Worm (Caenorhabditis elegans) whole organism, early embryonic: Measurements from ENCODE around the gene flh-2.
A peak's percentile ranks its signal among the peaks of the same experiment; 100 is the strongest.

ENCODE experiments used
- B0310.2 ChIP-seq: sonication (generic microtip); optimal IDR thresholded peaks from 2 replicates; lab custom pipeline; 2016; ENCODE audit warnings: mild to moderate bottlenecking, missing genetic modification characterization, missing compliant biosample characterization
- F13C5.2 ChIP-seq: sonication (generic microtip); optimal IDR thresholded peaks from 2 replicates; lab custom pipeline; 2017; ENCODE audit warnings: mild to moderate bottlenecking, missing genetic modification characterization, inconsistent platforms, missing compliant biosample characterization
- aly-1 ChIP-seq: sonication (generic microtip); optimal IDR thresholded peaks from 2 replicates; lab custom pipeline; 2016; ENCODE audit warnings: missing genetic modification characterization, missing compliant biosample characterization
- ama-1 ChIP-seq: fragments of 150-350 bp; optimal IDR thresholded peaks from 2 replicates; lab custom pipeline; 2014
- ceh-13 ChIP-seq: fragments of 200-800 bp; sonication (Bioruptor generic); optimal IDR thresholded peaks from 2 replicates; lab custom pipeline; 2018; ENCODE audit warnings: mild to moderate bottlenecking, missing genetic modification characterization, missing compliant biosample characterization
- ceh-36 ChIP-seq: sonication (generic microtip); optimal IDR thresholded peaks from 2 replicates; lab custom pipeline; 2016; ENCODE audit warnings: missing genetic modification characterization, inconsistent platforms, missing compliant biosample characterization
- ets-7 ChIP-seq: sonication (generic microtip); optimal IDR thresholded peaks from 2 replicates; lab custom pipeline; 2016; ENCODE audit warnings: missing genotype, missing genetic modification characterization, missing compliant biosample characterization
- flt-1 ChIP-seq: fragments of 200-800 bp; sonication (Bioruptor generic); IDR thresholded peaks from 2 replicates; pipeline ENCODE4 v1.3.6; 2022; ENCODE audit warnings: missing genetic modification characterization, missing compliant biosample characterization
- hmbx-1 ChIP-seq: sonication (generic microtip); optimal IDR thresholded peaks from 2 replicates; lab custom pipeline; 2016; ENCODE audit warnings: mild to moderate bottlenecking, missing genetic modification characterization, missing compliant biosample characterization
- hmg-4 ChIP-seq: fragments of 200-800 bp; sonication (Bioruptor generic); optimal IDR thresholded peaks from 2 replicates; lab custom pipeline; 2018; ENCODE audit warnings: mild to moderate bottlenecking, missing genetic modification characterization, missing compliant biosample characterization
- hnd-1 ChIP-seq: sonication (generic microtip); optimal IDR thresholded peaks from 2 replicates; lab custom pipeline; 2016; ENCODE audit warnings: missing genetic modification characterization, missing compliant biosample characterization
- pes-1 ChIP-seq: fragments of 200-800 bp; sonication (Bioruptor generic); IDR thresholded peaks from 2 replicates; pipeline ENCODE4 v1.3.6; 2022; ENCODE audit warnings: missing genetic modification reagents, missing genetic modification characterization, missing compliant biosample characterization
- scrt-1 ChIP-seq: fragments of 200-800 bp; sonication (Bioruptor generic); IDR thresholded peaks from 2 replicates; pipeline ENCODE4 v1.3.6; 2022; ENCODE audit warnings: missing genetic modification characterization, missing compliant biosample characterization
- sea-1 ChIP-seq: fragments of 200-800 bp; sonication (Bioruptor generic); conservative IDR thresholded peaks from 2 replicates; pipeline ENCODE4 v1.3.6; 2022; ENCODE audit warnings: missing genetic modification characterization, missing compliant biosample characterization
- tbx-11 ChIP-seq: fragments of 200-800 bp; sonication (Bioruptor generic); IDR thresholded peaks from 2 replicates; pipeline ENCODE4 v1.3.6; 2022; ENCODE audit warnings: missing genetic modification characterization, missing compliant biosample characterization
- tbx-37 ChIP-seq: fragments of 200-800 bp; sonication (Bioruptor generic); conservative IDR thresholded peaks from 2 replicates; pipeline ENCODE4 v1.3.6; 2022; ENCODE audit warnings: missing genetic modification reagents, missing genetic modification characterization, missing compliant biosample characterization
- tra-4 ChIP-seq: sonication (generic microtip); optimal IDR thresholded peaks from 2 replicates; lab custom pipeline; 2017; ENCODE audit warnings: missing genetic modification characterization, missing compliant biosample characterization

flh-2 gene

DNA sequence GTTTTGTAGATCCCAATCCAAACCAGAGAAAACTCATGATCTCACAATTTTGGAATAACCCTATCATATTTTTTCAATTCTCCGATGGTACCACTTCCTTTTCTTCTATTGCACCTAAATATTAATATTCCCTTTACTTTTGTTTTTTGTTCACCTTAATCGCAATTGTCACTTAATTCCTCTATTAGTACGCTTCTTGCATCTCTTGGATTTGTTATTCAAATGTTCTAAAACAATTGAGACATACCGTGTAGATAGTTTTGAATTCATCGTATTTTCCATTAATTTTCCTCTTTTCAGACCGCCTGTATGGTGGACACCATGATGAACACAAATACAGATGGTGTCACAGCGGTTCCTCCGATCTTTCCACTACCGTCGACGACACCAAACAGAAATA is at the start of gene flh-2:
TSS of gene flh-2 (plus strand) at position 301 of the 400 bp plus-strand sequence.
- TF ChIP-seq ets-7 (no peak), ceh-13 (no peak), ceh-36 (tag; lab: Kevin White, UChicago) (no peak), tbx-11 (GFP tag; lab: Robert Waterston, UW) (no peak), F13C5.2 (tag; lab: Kevin White, UChicago) (no peak), tbx-37 (GFP tag; lab: Robert Waterston, UW) (no peak), ama-1 (lab: Kevin White, UChicago) (no peak), hnd-1 (tag; lab: Kevin White, UChicago) (no peak), scrt-1 (GFP tag; lab: Robert Waterston, UW) (no peak), aly-1 (tag; lab: Kevin White, UChicago) (no peak)

DNA sequence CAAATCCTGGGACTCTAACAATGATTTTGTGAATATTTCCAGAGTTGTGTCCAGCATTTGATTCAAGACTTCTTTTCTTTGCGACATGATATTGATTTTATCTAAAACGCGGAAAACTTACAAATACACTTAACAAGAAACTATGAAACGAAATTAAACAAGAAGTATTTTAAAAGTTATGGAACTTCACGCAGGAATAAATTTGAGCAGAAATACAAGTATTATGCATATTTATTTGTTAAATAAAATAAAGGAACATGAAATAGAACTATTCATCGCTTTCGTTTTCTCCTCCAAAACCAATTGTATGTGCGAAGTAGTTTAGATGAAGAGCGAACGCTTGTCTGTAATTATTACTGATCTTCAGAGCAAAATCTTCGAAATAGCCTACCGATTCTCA is 48.1 kb upstream of the flh-2 start, which contains the start of gene kbp-2:
TSS of gene kbp-2 (minus strand) at position 101 of the 400 bp plus-strand sequence.
- TF ChIP-seq ceh-36 (tag; lab: Kevin White, UChicago) (no peak), tbx-11 (GFP tag; lab: Robert Waterston, UW) (no peak), ceh-13 (no peak), scrt-1 (GFP tag; lab: Robert Waterston, UW) (no peak), ama-1 (lab: Kevin White, UChicago) (no peak)

DNA sequence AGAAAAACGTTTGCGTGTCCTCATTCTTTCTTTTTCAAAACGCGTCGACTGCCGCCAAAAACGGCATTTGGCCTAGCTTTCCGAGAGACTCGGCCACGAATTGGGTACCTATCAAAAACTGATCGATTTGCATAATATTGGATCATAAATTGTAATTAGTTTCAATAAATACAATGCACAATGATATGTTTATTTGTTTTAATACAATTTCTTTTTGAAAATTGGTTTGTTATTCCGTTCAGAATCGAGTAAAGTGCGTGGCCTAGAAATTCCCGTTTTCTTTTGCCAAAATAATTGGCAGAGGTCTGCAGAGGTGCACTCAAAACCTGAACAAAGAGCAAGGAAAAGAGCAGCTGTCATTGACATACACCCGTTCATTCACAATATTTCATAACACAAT is 46.5 kb upstream of the flh-2 start, which contains the start of gene F26F4.8:
TSS of gene F26F4.8 (minus strand) at position 69 of the 400 bp plus-strand sequence.
- TF ChIP-seq ceh-36 (tag; lab: Kevin White, UChicago) (no peak), sea-1 (GFP tag; lab: Robert Waterston, UW) (no peak), flt-1 (GFP tag; lab: Robert Waterston, UW) (no peak), hmg-4 (peak; percentile 25), ceh-13 (peak; percentile 18), ets-7 (peak; percentile 41), ama-1 (lab: Kevin White, UChicago) (no peak), B0310.2 (tag; lab: Kevin White, UChicago) (no peak), hmbx-1 (tag; lab: Kevin White, UChicago) (no peak), tbx-11 (GFP tag; lab: Robert Waterston, UW) (no peak), tra-4 (tag; lab: Kevin White, UChicago) (no peak), tbx-37 (GFP tag; lab: Robert Waterston, UW) (0 out of 2 replicates have a peak, but pooled peaks have one; percentile 12), pes-1 (GFP tag; lab: Robert Waterston, UW) (0 out of 2 replicates have a peak, but pooled peaks have one; percentile 40), aly-1 (tag; lab: Kevin White, UChicago) (no peak), hnd-1 (tag; lab: Kevin White, UChicago) (no peak), scrt-1 (GFP tag; lab: Robert Waterston, UW) (no peak), F13C5.2 (tag; lab: Kevin White, UChicago) (no peak)

DNA sequence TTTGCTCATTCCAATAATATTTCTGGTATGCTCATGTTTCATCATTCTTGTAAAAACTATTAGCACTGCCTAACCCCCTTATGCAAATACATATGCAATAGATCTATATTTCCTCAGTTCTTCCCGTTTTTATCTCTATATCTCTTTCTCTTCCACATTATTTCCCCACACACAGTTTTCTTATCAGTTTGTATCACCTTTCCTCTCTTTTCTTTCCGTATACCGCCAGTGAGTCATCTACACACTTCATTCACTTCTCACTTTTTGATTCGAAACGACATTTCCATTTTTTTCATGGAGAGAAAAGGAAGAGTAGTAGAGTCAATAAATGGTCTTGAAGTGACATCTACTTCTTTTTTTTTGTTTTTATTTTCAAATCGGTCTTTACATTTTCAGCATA is 45.6 kb upstream of the flh-2 start:
- TF ChIP-seq flt-1 (GFP tag; lab: Robert Waterston, UW) (no peak), F13C5.2 (tag; lab: Kevin White, UChicago) (no peak), pes-1 (GFP tag; lab: Robert Waterston, UW) (no peak), ceh-13 (no peak), scrt-1 (GFP tag; lab: Robert Waterston, UW) (no peak), hmbx-1 (tag; lab: Kevin White, UChicago) (no peak)

DNA sequence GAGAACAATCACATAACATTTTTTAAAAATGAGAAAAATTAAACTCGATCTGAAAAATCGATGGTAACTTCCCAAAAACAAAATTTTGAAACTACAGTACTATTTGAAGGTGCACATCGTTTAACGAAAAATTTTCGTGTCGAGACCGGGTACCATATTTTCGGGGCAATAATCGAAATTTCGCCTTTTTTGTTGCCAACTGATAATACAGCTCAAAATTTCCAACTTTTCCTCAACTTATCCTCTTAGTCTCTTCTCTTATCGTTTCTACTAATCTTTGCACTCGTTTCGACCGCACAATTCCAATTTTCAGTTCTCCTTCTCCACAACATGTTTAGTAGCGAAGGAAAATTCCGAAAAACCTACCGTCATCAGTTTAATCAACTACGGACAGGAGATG is 45.0 kb upstream of the flh-2 start, which contains the start of gene rom-1:
TSS of gene rom-1 (plus strand) at position 301 of the 400 bp plus-strand sequence.
- no peak for TF ChIP-seq hmbx-1 (tag; lab: Kevin White, UChicago)
- no peak for TF ChIP-seq hnd-1 (tag; lab: Kevin White, UChicago)
- no peak for TF ChIP-seq pes-1 (GFP tag; lab: Robert Waterston, UW)
- no peak for TF ChIP-seq aly-1 (tag; lab: Kevin White, UChicago)
- no peak for TF ChIP-seq scrt-1 (GFP tag; lab: Robert Waterston, UW)
- TF ChIP-seq F13C5.2 (tag; lab: Kevin White, UChicago) = no peak
- no peak for TF ChIP-seq tra-4 (tag; lab: Kevin White, UChicago)
- no peak for TF ChIP-seq flt-1 (GFP tag; lab: Robert Waterston, UW)
- TF ChIP-seq hmg-4 = no peak
- TF ChIP-seq ama-1 (lab: Kevin White, UChicago) = no peak
- TF ChIP-seq sea-1 (GFP tag; lab: Robert Waterston, UW) = no peak

DNA sequence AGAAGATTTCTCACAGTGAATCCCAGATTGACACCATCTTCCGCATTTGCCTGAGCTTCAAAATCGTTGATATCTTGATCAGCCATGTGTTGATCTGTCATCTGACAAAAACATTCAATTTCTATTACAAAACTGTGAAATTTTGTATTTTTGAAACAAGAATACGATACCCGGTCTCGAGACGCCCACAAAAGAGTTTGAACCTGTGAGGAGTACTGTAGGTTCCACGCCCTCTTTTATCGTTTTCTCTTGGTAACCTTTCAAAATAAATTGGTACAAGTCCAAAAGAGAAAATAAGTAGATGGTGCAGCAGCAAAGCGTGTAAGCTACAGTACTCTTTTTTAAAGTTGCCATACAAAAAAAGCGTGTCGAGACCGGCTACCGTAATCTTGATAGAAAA is 42.0 kb upstream of the flh-2 start, which contains the start of gene F26F4.12:
TSS of gene F26F4.12 (minus strand) at position 101 of the 400 bp plus-strand sequence.
- TF ChIP-seq tbx-11 (GFP tag; lab: Robert Waterston, UW) (no peak), hmbx-1 (tag; lab: Kevin White, UChicago) (no peak), ets-7 (no peak), flt-1 (GFP tag; lab: Robert Waterston, UW) (no peak), pes-1 (GFP tag; lab: Robert Waterston, UW) (no peak)

DNA sequence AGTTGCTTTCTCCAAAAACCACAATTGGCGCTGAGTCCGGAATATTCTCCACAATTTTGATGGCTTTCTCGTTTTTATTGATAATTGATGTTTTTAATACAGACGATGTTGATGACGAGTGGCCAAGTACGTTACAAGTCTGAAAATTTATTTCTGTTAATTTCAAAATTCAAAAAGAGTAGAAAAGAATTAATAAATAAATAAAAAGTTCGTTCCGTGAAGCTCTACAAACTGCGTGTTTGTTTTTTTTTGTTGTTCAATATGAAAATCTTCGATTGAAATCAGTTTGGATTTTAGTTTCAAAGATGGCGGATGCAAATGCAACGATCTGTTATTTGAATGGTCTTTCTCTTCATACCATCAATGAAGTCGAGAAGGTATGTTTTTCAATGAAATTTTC is 41.0 kb upstream of the flh-2 start, which contains the start of gene F26F4.2:
TSS of gene F26F4.2 (plus strand) at position 301 of the 400 bp plus-strand sequence.
- TF ChIP-seq tbx-37 (GFP tag; lab: Robert Waterston, UW) (no peak), aly-1 (tag; lab: Kevin White, UChicago) (no peak), tra-4 (tag; lab: Kevin White, UChicago) (no peak), ama-1 (lab: Kevin White, UChicago) (no peak), hmg-4 (no peak), ceh-13 (no peak), sea-1 (GFP tag; lab: Robert Waterston, UW) (no peak), ceh-36 (tag; lab: Kevin White, UChicago) (no peak), F13C5.2 (tag; lab: Kevin White, UChicago) (no peak), B0310.2 (tag; lab: Kevin White, UChicago) (no peak), ets-7 (no peak), scrt-1 (GFP tag; lab: Robert Waterston, UW) (no peak)
